Worm (Caenorhabditis elegans) whole organism, L2 larva: ENCODE results near the gene Y54G2A.72.

Experiments used
- fos-1 ChIP-seq: fragments of 150-350 bp; optimal IDR thresholded peaks from 2 replicates; lab custom pipeline; 2014; ENCODE audit warnings: missing biosample characterization, missing genetic modification characterization
- lin-13 ChIP-seq: fragments of 150-350 bp; optimal IDR thresholded peaks from 2 replicates; lab custom pipeline; 2014; ENCODE audit warnings: missing biosample characterization, missing genetic modification reagents, missing genetic modification characterization
- nhr-237 ChIP-seq: fragments of 150-350 bp; optimal IDR thresholded peaks from 2 replicates; lab custom pipeline; 2014; ENCODE audit warnings: missing biosample characterization, missing genetic modification characterization
- unc-39 ChIP-seq: fragments of 150-350 bp; optimal IDR thresholded peaks from 2 replicates; lab custom pipeline; 2014; ENCODE audit warnings: missing biosample characterization, missing genetic modification characterization

- TF ChIP-seq lin-13 (GFP tag; lab: Kevin White, UChicago) (no peak), unc-39 (tag; lab: Kevin White, UChicago) (no peak), nhr-237 (no peak), fos-1 (no peak)
Observed at ce11 chrIV:2808154-2808553, 30.2 kb downstream of the Y54G2A.72 start.
